Fruit fly (Drosophila melanogaster): ENCODE results near the gene CG14186.

DNA sequence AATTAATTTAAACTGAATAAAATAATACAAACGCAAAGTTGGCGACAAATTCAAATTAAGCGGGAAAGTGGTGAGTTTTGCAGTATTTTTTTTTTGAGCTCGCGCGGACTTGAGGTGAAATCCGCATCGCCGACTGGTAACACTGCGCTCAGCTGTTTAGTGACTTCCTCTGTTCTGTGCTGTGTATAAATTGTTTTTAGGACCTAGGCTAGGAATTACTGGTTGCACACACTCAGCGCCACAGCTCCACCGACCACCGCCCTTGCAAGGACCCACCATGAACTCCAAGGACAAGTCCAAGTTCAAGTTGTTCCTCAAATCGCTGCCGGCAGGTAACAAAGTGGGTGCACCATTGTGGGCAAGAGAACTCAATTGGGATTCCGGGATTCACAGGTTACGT is 25.4 kb upstream of the CG14186 start, which contains the start of gene gig:
- TF ChIP-seq lov (optimal IDR thresholded peaks at IDR 0.05) (no peak), lov (GFP tag; IDR thresholded peaks at IDR 0.05) (no peak), CG11398 (GFP tag; optimal IDR thresholded peaks at IDR 0.05) (no peak), zen2 (GFP tag; IDR thresholded peaks at IDR 0.05; ENCODE audit: partially characterized antibody) (no peak), CG17359 (tag; optimal IDR thresholded peaks at IDR 0.05) (no peak)
